Worm (Caenorhabditis elegans): ENCODE results near the gene srsx-33.

The srsx-33 gene

DNA sequence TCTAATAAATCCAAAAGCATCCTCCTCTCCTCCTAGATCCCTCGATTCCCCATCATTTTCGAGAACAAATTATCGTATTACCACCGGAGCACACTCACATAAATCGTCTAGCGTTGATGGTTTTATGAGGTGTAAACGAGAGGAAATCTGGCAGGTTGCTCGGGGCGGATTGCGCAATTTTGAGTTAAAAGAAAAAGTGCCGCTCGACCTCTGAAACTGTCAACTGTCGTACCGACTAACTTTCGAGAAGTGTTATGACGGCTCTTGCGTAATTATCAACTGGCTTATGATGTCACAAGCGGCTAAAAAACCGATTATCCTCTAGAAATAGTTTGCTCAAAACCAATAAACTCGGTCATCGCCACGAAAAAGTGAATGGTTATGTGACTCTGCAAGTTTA is 45.9 kb downstream of the srsx-33 start:
- TF ChIP-seq ceh-2 (tag; optimal IDR thresholded peaks at IDR 0.05) (no peak), ceh-34 (tag; optimal IDR thresholded peaks at IDR 0.05) (no peak), ttx-3 (tag; optimal IDR thresholded peaks at IDR 0.05) (no peak), sdc-2 (tag; optimal IDR thresholded peaks at IDR 0.05) (no peak), pat-9 (tag; optimal IDR thresholded peaks at IDR 0.05) (no peak), ceh-14 (tag; optimal IDR thresholded peaks at IDR 0.05) (no peak), T23F11.4 (GFP tag; optimal IDR thresholded peaks at IDR 0.05) (no peak), hlh-30 (tag; optimal IDR thresholded peaks at IDR 0.05; ENCODE audit: insufficient read depth) (no peak), pha-2 (tag; optimal IDR thresholded peaks at IDR 0.05) (no peak), K02D7.2 (tag; optimal IDR thresholded peaks at IDR 0.05) (no peak), elt-4 (tag; optimal IDR thresholded peaks at IDR 0.05) (no peak), unc-3 (GFP tag; conservative IDR thresholded peaks at IDR 0.05) (no peak), unc-3 (tag; optimal IDR thresholded peaks at IDR 0.05) (no peak), ceh-48 (tag; optimal IDR thresholded peaks at IDR 0.05) (no peak), ceh-24 (tag; optimal IDR thresholded peaks at IDR 0.05) (no peak), F13H6.1 (tag; optimal IDR thresholded peaks at IDR 0.05) (no peak), hlh-13 (GFP tag; optimal IDR thresholded peaks at IDR 0.05) (no peak), ceh-30 (tag; optimal IDR thresholded peaks at IDR 0.05) (no peak), tbx-2 (tag; optimal IDR thresholded peaks at IDR 0.05) (no peak), odd-2 (tag; optimal IDR thresholded peaks at IDR 0.05) (no peak), ama-1 (optimal IDR thresholded peaks at IDR 0.05) (no peak)

DNA sequence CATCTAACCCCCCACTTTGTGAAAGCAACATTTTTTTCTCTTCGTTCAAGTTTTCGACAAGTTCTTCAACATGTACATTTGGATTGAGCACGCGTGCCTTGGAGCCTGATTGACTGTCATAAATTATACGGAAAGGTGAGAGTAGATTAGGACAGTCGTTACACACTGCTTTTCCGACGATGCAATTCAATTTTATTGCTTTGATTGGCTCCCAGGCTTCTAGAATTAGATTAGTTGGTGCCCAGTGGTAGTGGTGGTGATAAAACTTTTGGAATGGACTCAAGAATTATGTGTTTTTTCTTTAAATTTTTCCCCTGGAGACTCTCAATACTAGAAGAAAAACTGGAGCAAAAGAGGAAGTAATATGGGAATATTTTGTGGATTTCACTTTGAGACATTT is 47.9 kb downstream of the srsx-33 start:
- no peak for TF ChIP-seq ref-2 (tag; optimal IDR thresholded peaks at IDR 0.05)
- no peak for TF ChIP-seq odd-2 (tag; optimal IDR thresholded peaks at IDR 0.05)
- no peak for TF ChIP-seq nhr-232 (tag; optimal IDR thresholded peaks at IDR 0.05)
- no peak for TF ChIP-seq Y22D7AL.16 (tag; optimal IDR thresholded peaks at IDR 0.05)
- no peak for TF ChIP-seq lin-11 (tag; optimal IDR thresholded peaks at IDR 0.05)
- TF ChIP-seq ets-4 (tag; optimal IDR thresholded peaks at IDR 0.05), result no peak
- no peak for TF ChIP-seq pqm-1 (tag; optimal IDR thresholded peaks at IDR 0.05)
- TF ChIP-seq ceh-18 (tag; optimal IDR thresholded peaks at IDR 0.05), result no peak
- no peak for TF ChIP-seq pat-9 (tag; optimal IDR thresholded peaks at IDR 0.05)
- TF ChIP-seq ahr-1 (tag; optimal IDR thresholded peaks at IDR 0.05), result no peak
- TF ChIP-seq ceh-9 (tag; optimal IDR thresholded peaks at IDR 0.05), result no peak
- TF ChIP-seq unc-86 (tag; optimal IDR thresholded peaks at IDR 0.05), result no peak
- no peak for TF ChIP-seq mec-3 (tag; optimal IDR thresholded peaks at IDR 0.05; ENCODE audit: borderline replicate concordance)
- no peak for TF ChIP-seq dve-1 (tag; optimal IDR thresholded peaks at IDR 0.05)
- no peak for TF ChIP-seq ceh-6 (GFP tag; optimal IDR thresholded peaks at IDR 0.05)
- no peak for TF ChIP-seq T23F11.4 (GFP tag; optimal IDR thresholded peaks at IDR 0.05)
- no peak for TF ChIP-seq ceh-14 (tag; optimal IDR thresholded peaks at IDR 0.05)

DNA sequence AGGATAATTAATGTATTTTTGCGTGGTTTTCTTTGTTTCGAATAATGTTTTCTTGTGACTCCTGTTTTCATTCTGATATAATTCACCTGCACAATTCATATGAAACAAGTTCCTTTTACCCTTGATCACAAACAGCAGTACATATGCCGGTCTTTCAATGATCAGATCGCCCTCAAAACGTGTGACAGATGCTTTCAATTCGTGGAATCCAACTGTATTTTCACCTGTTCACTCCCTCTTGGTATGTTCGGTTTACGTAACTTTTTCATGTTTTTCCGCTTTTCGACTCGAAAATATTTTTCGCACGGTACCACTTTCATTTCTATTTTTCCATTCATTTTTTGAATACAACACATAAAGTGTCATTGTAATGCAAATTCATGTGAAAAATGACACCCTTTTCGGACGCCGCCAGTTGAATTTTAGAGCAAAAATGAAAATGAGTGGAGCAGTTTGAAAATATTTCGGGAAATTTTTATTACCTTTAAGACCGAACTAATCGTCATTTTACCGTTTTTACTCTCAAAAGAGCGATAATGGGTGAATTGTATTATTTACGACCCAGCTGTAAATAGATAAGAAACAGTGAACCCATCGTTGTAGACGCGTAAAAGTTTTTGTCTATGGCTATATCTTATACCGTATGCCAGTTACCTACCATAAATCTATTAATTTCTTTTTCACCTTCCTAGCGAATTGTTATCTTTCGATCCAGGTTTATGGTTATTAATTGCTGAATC is 50.3 kb downstream of the srsx-33 start, which contains the start of gene K10D6.4:
Gene K10D6.4, plus strand, starts transcription at position 100 of the 740 bp plus-strand sequence.
- TF ChIP-seq ztf-16 (tag; optimal IDR thresholded peaks at IDR 0.05) (no peak), elt-2 (tag; optimal IDR thresholded peaks at IDR 0.05) (peak; percentile 49), ref-2 (tag; optimal IDR thresholded peaks at IDR 0.05) (no peak), gmeb-2 (tag; optimal IDR thresholded peaks at IDR 0.05) (no peak), C08G9.2 (tag; optimal IDR thresholded peaks at IDR 0.05) (no peak)

All from whole organism, late embryonic.